Fruit fly (Drosophila melanogaster) whole organism, embryonic: ENCODE measurements around the gene drl.

ENCODE experiments used
- CG10366 ChIP-seq: fragments of 200-800 bp; sonication (Bioruptor generic); IDR thresholded peaks from 2 replicates; pipeline ENCODE4 v1.3.6; 2022; ENCODE audit warnings: missing biosample characterization, missing genetic modification characterization
- CG10462 ChIP-seq: fragments of 200-800 bp; sonication (Bioruptor generic); optimal IDR thresholded peaks from 2 replicates; lab custom pipeline; 2016; ENCODE audit warnings: missing biosample characterization, missing genetic modification characterization
- CG15601 ChIP-seq: fragments of 200-800 bp; sonication (Bioruptor generic); optimal IDR thresholded peaks from 3 replicates; lab custom pipeline; 2019; ENCODE audit warnings: missing biosample characterization, mild to moderate bottlenecking, missing genetic modification characterization, moderate library complexity
- CG16815 ChIP-seq: fragments of 200-800 bp; sonication (Bioruptor generic); optimal IDR thresholded peaks from 3 replicates; lab custom pipeline; 2017; ENCODE audit warnings: missing biosample characterization, mild to moderate bottlenecking, missing genetic modification characterization
- CG1792 ChIP-seq: fragments of 200-800 bp; sonication (Bioruptor generic); optimal IDR thresholded peaks from 2 replicates; lab custom pipeline; 2016; ENCODE audit warnings: missing biosample characterization, missing genetic modification characterization
- CG18262 ChIP-seq: fragments of 200-800 bp; optimal IDR thresholded peaks from 3 replicates; lab custom pipeline; 2019; ENCODE audit warnings: missing biosample characterization, mild to moderate bottlenecking, missing genetic modification characterization, moderate library complexity
- CG2875 ChIP-seq: fragments of 200-800 bp; sonication (Bioruptor generic); optimal IDR thresholded peaks from 2 replicates; lab custom pipeline; 2017; ENCODE audit warnings: missing biosample characterization, mild to moderate bottlenecking, missing genetic modification characterization, missing genetic modification reagents
- CG31388 ChIP-seq: fragments of 200-800 bp; sonication (Bioruptor generic); optimal IDR thresholded peaks from 2 replicates; lab custom pipeline; 2016; ENCODE audit warnings: missing biosample characterization, missing genetic modification characterization
- CG3163 ChIP-seq: fragments of 200-800 bp; sonication (Bioruptor generic); optimal IDR thresholded peaks from 3 replicates; lab custom pipeline; 2016; ENCODE audit warnings: missing biosample characterization, missing genetic modification characterization
- CG3281 ChIP-seq: fragments of 200-800 bp; sonication (Bioruptor generic); optimal IDR thresholded peaks from 3 replicates; lab custom pipeline; 2017; ENCODE audit warnings: missing biosample characterization, mild to moderate bottlenecking, missing genetic modification characterization
- CG3726 ChIP-seq: fragments of 200-800 bp; sonication (Bioruptor generic); IDR thresholded peaks from 3 replicates; pipeline ENCODE4, ENCODE4 v1.3.6; 2022; ENCODE audit warnings: missing biosample characterization, missing genetic modification characterization
- CG3847 ChIP-seq: fragments of 200-800 bp; sonication (Bioruptor generic); IDR thresholded peaks from 2 replicates; pipeline ENCODE4 v1.3.6; 2022; ENCODE audit warnings: missing biosample characterization, missing genetic modification characterization
- CG4617 ChIP-seq: fragments of 200-800 bp; sonication (Bioruptor generic); optimal IDR thresholded peaks from 3 replicates; lab custom pipeline; 2016; ENCODE audit warnings: missing biosample characterization, missing genetic modification characterization, borderline replicate concordance
- CG4854 ChIP-seq: fragments of 200-800 bp; sonication (Bioruptor generic); optimal IDR thresholded peaks from 2 replicates; lab custom pipeline; 2016; ENCODE audit warnings: missing biosample characterization, missing genetic modification characterization, inconsistent platforms
- CG6175 ChIP-seq: fragments of 200-800 bp; sonication (Bioruptor generic); IDR thresholded peaks from 3 replicates; pipeline ENCODE4 v1.3.6; 2022; ENCODE audit warnings: missing biosample characterization, missing genetic modification characterization
- CG6654 ChIP-seq: fragments of 200-800 bp; sonication (Bioruptor generic); optimal IDR thresholded peaks from 2 replicates; lab custom pipeline; 2017; ENCODE audit warnings: missing biosample characterization, mild to moderate bottlenecking, missing genetic modification characterization
- CG7786 ChIP-seq: fragments of 200-800 bp; sonication (Bioruptor generic); optimal IDR thresholded peaks from 2 replicates; lab custom pipeline; 2016; ENCODE audit warnings: missing biosample characterization, missing genetic modification characterization
- CG7987 ChIP-seq: fragments of 200-800 bp; sonication (Bioruptor generic); optimal IDR thresholded peaks from 2 replicates; lab custom pipeline; 2018; ENCODE audit warnings: missing biosample characterization, mild to moderate bottlenecking, missing genetic modification characterization, moderate library complexity
- Eip74EF ChIP-seq, 2 experiments: fragments of 200-800 bp in 1 of 2; fragments of >200 bp in 1 of 2; sonication (Bioruptor generic) in 1 of 2; optimal IDR thresholded peaks; 2 replicates each; lab custom pipeline; 2017 to 2019; ENCODE audit warnings: missing biosample characterization in 2 of 2, missing genetic modification characterization in 2 of 2, mild to moderate bottlenecking in 1 of 2, moderate library complexity in 1 of 2
- Ets97D ChIP-seq: fragments of 200-800 bp; sonication (Bioruptor generic); optimal IDR thresholded peaks from 3 replicates; lab custom pipeline; 2016; ENCODE audit warnings: missing biosample characterization, missing genetic modification characterization
- Fer1 ChIP-seq: fragments of 200-800 bp; sonication (Bioruptor generic); optimal IDR thresholded peaks from 2 replicates; lab custom pipeline; 2017; ENCODE audit warnings: missing biosample characterization, mild to moderate bottlenecking, missing genetic modification characterization
- Gug ChIP-seq: fragments of 200-800 bp; sonication (Bioruptor generic); IDR thresholded peaks from 4 replicates; pipeline ENCODE4 v1.3.6; 2022; ENCODE audit warnings: missing biosample characterization, missing genetic modification characterization
- Hr78 ChIP-seq, 2 experiments: fragments of 200-800 bp in 1 of 2; fragments of >200 bp in 1 of 2; sonication (Bioruptor generic) in 1 of 2; optimal IDR thresholded peaks; 2 replicates each; lab custom pipeline; 2017 to 2019; ENCODE audit warnings: missing biosample characterization in 2 of 2, missing genetic modification characterization in 2 of 2, mild to moderate bottlenecking in 1 of 2, moderate library complexity in 1 of 2
- MTF-1 ChIP-seq: fragments of 200-800 bp; sonication (Bioruptor generic); optimal IDR thresholded peaks from 2 replicates; lab custom pipeline; 2018; ENCODE audit warnings: missing biosample characterization, mild to moderate bottlenecking, missing genetic modification characterization, borderline replicate concordance
- Mrtf ChIP-seq: fragments of 200-800 bp; sonication (Bioruptor generic); IDR thresholded peaks from 3 replicates; pipeline ENCODE4 v1.3.6; 2022; ENCODE audit warnings: missing biosample characterization, missing genetic modification characterization
- Ravus ChIP-seq: fragments of 200-800 bp; sonication (Bioruptor generic); IDR thresholded peaks from 2 replicates; pipeline ENCODE4 v1.3.6; 2022; ENCODE audit warnings: missing biosample characterization, missing genetic modification characterization
- Taf1 ChIP-seq: fragments of 200-800 bp; sonication (Bioruptor generic); IDR thresholded peaks from 2 replicates; pipeline ENCODE4 v1.3.6; 2022; ENCODE audit warnings: missing biosample characterization, missing genetic modification characterization
- Vsx1 ChIP-seq: fragments of 200-800 bp; sonication (Bioruptor generic); optimal IDR thresholded peaks from 2 replicates; lab custom pipeline; 2017; ENCODE audit warnings: missing biosample characterization, mild to moderate bottlenecking, missing genetic modification characterization, missing genetic modification reagents
- bsh ChIP-seq, 2 experiments: fragments of 200-800 bp; sonication (Bioruptor generic); optimal IDR thresholded peaks; 2 replicates each; lab custom pipeline; 2017 to 2018; ENCODE audit warnings: mild to moderate bottlenecking in 2 of 2, missing biosample characterization in 2 of 2, missing genetic modification characterization in 2 of 2, moderate library complexity in 1 of 2
- cato ChIP-seq: fragments of 200-800 bp; sonication (Bioruptor generic); optimal IDR thresholded peaks from 2 replicates; lab custom pipeline; 2016; ENCODE audit warnings: missing biosample characterization, missing genetic modification characterization, borderline replicate concordance
- caup ChIP-seq: fragments of 200-800 bp; sonication (Bioruptor generic); optimal IDR thresholded peaks from 3 replicates; lab custom pipeline; 2017; ENCODE audit warnings: missing biosample characterization, mild to moderate bottlenecking, missing genetic modification characterization, moderate library complexity; ENCODE audit not compliant: severe bottlenecking
- dmrt11E ChIP-seq: fragments of 200-800 bp; sonication (Bioruptor generic); optimal IDR thresholded peaks from 3 replicates; lab custom pipeline; 2018; ENCODE audit warnings: missing biosample characterization, mild to moderate bottlenecking, missing genetic modification characterization, moderate library complexity
- ewg ChIP-seq: fragments of 200-800 bp; sonication (Bioruptor generic); optimal IDR thresholded peaks from 3 replicates; lab custom pipeline; 2017; ENCODE audit warnings: mild to moderate bottlenecking, missing biosample characterization, missing genetic modification reagents, missing genetic modification characterization
- fd102C ChIP-seq: fragments of 200-800 bp; sonication (Bioruptor generic); optimal IDR thresholded peaks from 2 replicates; lab custom pipeline; 2018; ENCODE audit warnings: missing biosample characterization, mild to moderate bottlenecking, missing genetic modification characterization, moderate library complexity
- fd3F ChIP-seq: fragments of 200-800 bp; sonication (Bioruptor generic); optimal IDR thresholded peaks from 2 replicates; lab custom pipeline; 2018; ENCODE audit warnings: missing biosample characterization, mild to moderate bottlenecking, missing genetic modification characterization, moderate library complexity
- gce ChIP-seq: fragments of 200-800 bp; sonication (Bioruptor generic); IDR thresholded peaks from 3 replicates; pipeline ENCODE4 v1.3.6; 2022; ENCODE audit warnings: missing biosample characterization, missing genetic modification characterization
- gcm2 ChIP-seq: fragments of 200-800 bp; sonication (Bioruptor generic); optimal IDR thresholded peaks from 2 replicates; lab custom pipeline; 2016; ENCODE audit warnings: missing biosample characterization, missing genetic modification characterization
- ham ChIP-seq: fragments of 200-800 bp; sonication (Bioruptor generic); IDR thresholded peaks from 2 replicates; pipeline ENCODE4 v1.3.6; 2022; ENCODE audit warnings: missing biosample characterization, missing genetic modification characterization
- inv ChIP-seq: fragments of 200-800 bp; sonication (Bioruptor generic); IDR thresholded peaks from 2 replicates; pipeline ENCODE4 v1.3.6; 2022; ENCODE audit warnings: missing biosample characterization, missing genetic modification characterization; ENCODE audit not compliant: partially characterized antibody
- nerfin-2 ChIP-seq: fragments of 200-800 bp; sonication (Bioruptor generic); IDR thresholded peaks from 2 replicates; pipeline ENCODE4 v1.3.6; 2022; ENCODE audit warnings: missing biosample characterization, missing genetic modification characterization; ENCODE audit not compliant: partially characterized antibody
- oc ChIP-seq: fragments of 200-800 bp; sonication (Bioruptor generic); optimal IDR thresholded peaks from 2 replicates; lab custom pipeline; 2018; ENCODE audit warnings: missing biosample characterization, mild to moderate bottlenecking, missing genetic modification characterization, moderate library complexity
- pan ChIP-seq, 4 experiments: fragments of >200 bp in 3 of 4; fragments of 200-800 bp in 1 of 4; sonication (Bioruptor generic) in 1 of 4; optimal IDR thresholded peaks in 3 of 4; IDR thresholded peaks in 1 of 4; 2 replicates each; pipeline versions ENCODE4 v1.3.6 to Lab custom; 2017 to 2022; ENCODE audit warnings: missing biosample characterization in 2 of 4, missing genetic modification characterization in 2 of 4, mixed read lengths in 1 of 4
- phol ChIP-seq: fragments of 200-800 bp; sonication (Bioruptor generic); optimal IDR thresholded peaks from 3 replicates; lab custom pipeline; 2018; ENCODE audit warnings: missing biosample characterization, mild to moderate bottlenecking, missing genetic modification characterization, moderate library complexity
- pnt ChIP-seq: fragments of 200-800 bp; sonication (Bioruptor generic); optimal IDR thresholded peaks from 3 replicates; lab custom pipeline; 2016; ENCODE audit warnings: missing biosample characterization, missing genetic modification characterization
- repo ChIP-seq: fragments of 200-800 bp; sonication (Bioruptor generic); optimal IDR thresholded peaks from 2 replicates; lab custom pipeline; 2016; ENCODE audit warnings: missing biosample characterization, missing genetic modification characterization
- schlank ChIP-seq: fragments of 200-800 bp; sonication (Bioruptor generic); optimal IDR thresholded peaks from 2 replicates; lab custom pipeline; 2018; ENCODE audit warnings: missing biosample characterization, mild to moderate bottlenecking, missing genetic modification characterization
- shn ChIP-seq: fragments of 200-800 bp; sonication (Bioruptor generic); optimal IDR thresholded peaks from 3 replicates; lab custom pipeline; 2016; ENCODE audit warnings: missing biosample characterization, missing genetic modification characterization
- tin ChIP-seq: fragments of 200-800 bp; sonication (Bioruptor generic); optimal IDR thresholded peaks from 3 replicates; lab custom pipeline; 2016; ENCODE audit warnings: missing biosample characterization, missing genetic modification characterization
- ttk ChIP-seq: fragments of 200-800 bp; sonication (Bioruptor generic); IDR thresholded peaks from 2 replicates; pipeline ENCODE4 v2.1.2; 2022; ENCODE audit warnings: missing biosample characterization, missing genetic modification characterization
- wek ChIP-seq: fragments of 200-800 bp; sonication (Bioruptor generic); optimal IDR thresholded peaks from 3 replicates; lab custom pipeline; 2018; ENCODE audit warnings: missing biosample characterization, mild to moderate bottlenecking, missing genetic modification characterization, moderate library complexity

The drl gene

dm6 chr2L:19200211-19200610 is 10.1 kb downstream of the drl start (continued):
- no peak for TF ChIP-seq pan (optimal IDR thresholded peaks at IDR 0.05; lab: Kevin White, UChicago)
- peak in 1 of 2 experiments; percentile 16 for TF ChIP-seq pan (GFP tag; optimal IDR thresholded peaks at IDR 0.05 in 1 of 2, IDR thresholded peaks at IDR 0.05 in 1 of 2)
- no peak for TF ChIP-seq schlank (tag; lab: Kevin White, UChicago)
- TF ChIP-seq CG15601 (tag; lab: Kevin White, UChicago), result no peak
- TF ChIP-seq tin (GFP tag; lab: Kevin White, UChicago), result peak; percentile 41
- no peak for TF ChIP-seq ewg (GFP tag; lab: Kevin White, UChicago)
- TF ChIP-seq nerfin-2 (GFP tag; lab: Robert Waterston, UW), result no peak
- TF ChIP-seq ham (GFP tag; lab: Robert Waterston, UW), result no peak
- no peak for TF ChIP-seq fd3F (GFP tag; lab: Kevin White, UChicago)
- no peak for TF ChIP-seq CG7987 (GFP tag; lab: Kevin White, UChicago)
- TF ChIP-seq Gug (GFP tag; lab: Robert Waterston, UW), result 0 out of 4 replicates have a peak, but pooled peaks have one; percentile 4
- no peak for TF ChIP-seq caup (GFP tag; lab: Kevin White, UChicago)
- no peak for TF ChIP-seq Taf1
- TF ChIP-seq Eip74EF (GFP tag; optimal IDR thresholded peaks at IDR 0.05; lab: Kevin White, UChicago), result no peak
- no peak for TF ChIP-seq gce
- no peak for TF ChIP-seq CG2875 (GFP tag; lab: Kevin White, UChicago)
- TF ChIP-seq pnt (GFP tag; lab: Kevin White, UChicago), result peak; percentile 23
- TF ChIP-seq CG16815 (GFP tag; lab: Kevin White, UChicago), result no peak
- TF ChIP-seq Fer1 (GFP tag; lab: Kevin White, UChicago), result no peak
- TF ChIP-seq Hr78 (GFP tag; optimal IDR thresholded peaks at IDR 0.05; lab: Kevin White, UChicago), result no peak
- no peak for TF ChIP-seq CG31388 (GFP tag; lab: Kevin White, UChicago)
- no peak for TF ChIP-seq CG6654 (GFP tag; lab: Kevin White, UChicago)
- no peak for TF ChIP-seq wek (GFP tag; lab: Kevin White, UChicago)
- no peak for TF ChIP-seq cato (GFP tag; lab: Kevin White, UChicago)
- TF ChIP-seq dmrt11E (tag; lab: Kevin White, UChicago), result peak; percentile 10
- no peak for TF ChIP-seq CG10366 (GFP tag; lab: Robert Waterston, UW)
- no peak for TF ChIP-seq Vsx1 (GFP tag; lab: Kevin White, UChicago)
- TF ChIP-seq CG4854 (GFP tag; lab: Kevin White, UChicago), result no peak
- no peak for TF ChIP-seq CG3847 (GFP tag; lab: Robert Waterston, UW)
- no peak for TF ChIP-seq CG3163 (GFP tag; lab: Kevin White, UChicago)
- TF ChIP-seq CG1792 (GFP tag; lab: Kevin White, UChicago), result no peak
- no peak for TF ChIP-seq CG10462 (GFP tag; lab: Kevin White, UChicago)
- TF ChIP-seq CG6175, result no peak
- no peak for TF ChIP-seq Mrtf (GFP tag; lab: Robert Waterston, UW)
- peak; percentile 11 for TF ChIP-seq repo
- no peak for TF ChIP-seq CG3726 (GFP tag; lab: Robert Waterston, UW)
- TF ChIP-seq bsh (GFP tag; optimal IDR thresholded peaks at IDR 0.05; lab: Kevin White, UChicago), result peak in 1 of 2 experiments; percentile 21
- TF ChIP-seq phol (tag; lab: Kevin White, UChicago), result no peak
- TF ChIP-seq CG4617 (GFP tag; lab: Kevin White, UChicago), result no peak
- no peak for TF ChIP-seq shn (GFP tag; lab: Kevin White, UChicago)
- TF ChIP-seq oc (tag; lab: Kevin White, UChicago), result no peak
- TF ChIP-seq CG3281 (GFP tag; lab: Kevin White, UChicago), result no peak
- no peak for TF ChIP-seq CG18262
- no peak for TF ChIP-seq Ravus (GFP tag; lab: Robert Waterston, UW)
- no peak for TF ChIP-seq MTF-1 (GFP tag; lab: Kevin White, UChicago)
- no peak for TF ChIP-seq inv (GFP tag; lab: Robert Waterston, UW)
- no peak for TF ChIP-seq ttk (GFP tag; lab: Robert Waterston, UW)
- TF ChIP-seq Ets97D, result no peak
- TF ChIP-seq CG7786 (GFP tag; lab: Kevin White, UChicago), result peak; percentile 34
- TF ChIP-seq gcm2 (GFP tag; lab: Kevin White, UChicago), result no peak
- TF ChIP-seq fd102C, result no peak
